Worm (Caenorhabditis elegans): ENCODE measurements around the gene C06C6.9.

ce11 chrV:16002288-16002687 lies 5.7 kb upstream of the C06C6.9 start, which contains the start of gene nhr-63:
- no peak for TF ChIP-seq nhr-2 (tag; optimal IDR thresholded peaks at IDR 0.05)
- no peak for TF ChIP-seq nhr-28 (tag; optimal IDR thresholded peaks at IDR 0.05)
- TF ChIP-seq unc-120 (tag; optimal IDR thresholded peaks at IDR 0.05; ENCODE audit: poor library complexity, severe bottlenecking) = no peak
- TF ChIP-seq ztf-11 (tag; optimal IDR thresholded peaks at IDR 0.05) = no peak
- TF ChIP-seq sem-2 (GFP tag; optimal IDR thresholded peaks at IDR 0.05) = no peak
- no peak for TF ChIP-seq pha-4 (tag; optimal IDR thresholded peaks at IDR 0.05)
- no peak for TF ChIP-seq mab-5 (tag; optimal IDR thresholded peaks at IDR 0.05)
- no peak for TF ChIP-seq snpc-4 (tag; optimal IDR thresholded peaks at IDR 0.05)
- no peak for TF ChIP-seq sptf-1 (tag; optimal IDR thresholded peaks at IDR 0.05)
- no peak for TF ChIP-seq ces-1 (GFP tag; optimal IDR thresholded peaks at IDR 0.05)
